Fruit fly (Drosophila melanogaster) whole organism, embryonic: ENCODE results near the gene Sqor.

Experiments used
- B-H1 ChIP-seq: fragments of 200-800 bp; sonication (Bioruptor generic); IDR thresholded peaks from 3 replicates; pipeline ENCODE4 v1.3.6; 2022; ENCODE audit warnings: missing biosample characterization, missing genetic modification characterization
- C15 ChIP-seq: fragments of 200-800 bp; sonication (Bioruptor generic); IDR thresholded peaks from 3 replicates; pipeline ENCODE4 v1.3.6; 2022; ENCODE audit warnings: missing biosample characterization, missing genetic modification characterization
- CG10565 ChIP-seq: fragments of 200-800 bp; sonication (Bioruptor generic); optimal IDR thresholded peaks from 3 replicates; lab custom pipeline; 2016; ENCODE audit warnings: missing biosample characterization, mild to moderate bottlenecking, missing genetic modification characterization
- CG13624 ChIP-seq: fragments of 200-800 bp; sonication (Bioruptor generic); optimal IDR thresholded peaks from 2 replicates; lab custom pipeline; 2016; ENCODE audit warnings: missing biosample characterization, missing genetic modification characterization
- CG15011 ChIP-seq: fragments of 200-800 bp; sonication (Bioruptor generic); optimal IDR thresholded peaks from 3 replicates; lab custom pipeline; 2018; ENCODE audit warnings: missing biosample characterization, mild to moderate bottlenecking, missing genetic modification characterization
- CG15601 ChIP-seq: fragments of 200-800 bp; sonication (Bioruptor generic); optimal IDR thresholded peaks from 3 replicates; lab custom pipeline; 2019; ENCODE audit warnings: missing biosample characterization, mild to moderate bottlenecking, missing genetic modification characterization, moderate library complexity
- CG1792 ChIP-seq: fragments of 200-800 bp; sonication (Bioruptor generic); optimal IDR thresholded peaks from 2 replicates; lab custom pipeline; 2016; ENCODE audit warnings: missing biosample characterization, missing genetic modification characterization
- CG2129 ChIP-seq: fragments of 200-800 bp; sonication (Bioruptor generic); IDR thresholded peaks from 2 replicates; pipeline ENCODE4 v1.3.6; 2022; ENCODE audit warnings: missing biosample characterization, missing genetic modification characterization; ENCODE audit not compliant: partially characterized antibody
- CG3065 ChIP-seq: fragments of 200-800 bp; sonication (Bioruptor generic); optimal IDR thresholded peaks from 2 replicates; lab custom pipeline; 2016; ENCODE audit warnings: missing biosample characterization, missing genetic modification characterization
- CG31441 ChIP-seq: fragments of 200-800 bp; sonication (Bioruptor generic); IDR thresholded peaks from 2 replicates; pipeline ENCODE4 v1.3.6; 2022; ENCODE audit warnings: missing biosample characterization, missing genetic modification characterization
- CG33557 ChIP-seq: fragments of 200-800 bp; sonication (Bioruptor generic); optimal IDR thresholded peaks from 2 replicates; lab custom pipeline; 2019; ENCODE audit warnings: missing biosample characterization, mild to moderate bottlenecking, missing genetic modification characterization, moderate library complexity
- CG3407 ChIP-seq: fragments of 200-800 bp; sonication (Bioruptor generic); optimal IDR thresholded peaks from 2 replicates; lab custom pipeline; 2018; ENCODE audit warnings: missing biosample characterization, mild to moderate bottlenecking, missing genetic modification characterization
- CG3726 ChIP-seq: fragments of 200-800 bp; sonication (Bioruptor generic); IDR thresholded peaks from 3 replicates; pipeline ENCODE4, ENCODE4 v1.3.6; 2022; ENCODE audit warnings: missing biosample characterization, missing genetic modification characterization
- CG3838 ChIP-seq: fragments of 200-800 bp; sonication (Bioruptor generic); optimal IDR thresholded peaks from 3 replicates; lab custom pipeline; 2016; ENCODE audit warnings: missing biosample characterization, missing genetic modification characterization
- CG3995 ChIP-seq: fragments of 200-800 bp; sonication (Bioruptor generic); optimal IDR thresholded peaks from 3 replicates; lab custom pipeline; 2016; ENCODE audit warnings: missing biosample characterization, missing genetic modification characterization
- CG4360 ChIP-seq: fragments of 200-800 bp; sonication (Bioruptor generic); IDR thresholded peaks from 2 replicates; pipeline ENCODE4 v1.3.6; 2022; ENCODE audit warnings: missing biosample characterization, missing genetic modification characterization
- CG5180 ChIP-seq: fragments of 200-800 bp; sonication (Bioruptor generic); optimal IDR thresholded peaks from 3 replicates; lab custom pipeline; 2017; ENCODE audit warnings: missing biosample characterization, missing genetic modification characterization, mild to moderate bottlenecking, moderate library complexity, missing genetic modification reagents
- CG6254 ChIP-seq: fragments of 200-800 bp; sonication (Bioruptor generic); optimal IDR thresholded peaks from 3 replicates; lab custom pipeline; 2017; ENCODE audit warnings: mild to moderate bottlenecking, missing biosample characterization, missing genetic modification reagents, missing genetic modification characterization
- CG7372 ChIP-seq: fragments of 200-800 bp; sonication (Bioruptor generic); IDR thresholded peaks from 2 replicates; pipeline ENCODE4 v1.3.6; 2022; ENCODE audit warnings: missing biosample characterization, missing genetic modification characterization
- CG9876 ChIP-seq: fragments of 200-800 bp; sonication (Bioruptor generic); optimal IDR thresholded peaks from 2 replicates; lab custom pipeline; 2016; ENCODE audit warnings: missing biosample characterization, missing genetic modification characterization
- D ChIP-seq, 2 experiments: fragments of 200-800 bp in 1 of 2; fragments of >200 bp in 1 of 2; sonication (Bioruptor generic) in 1 of 2; optimal IDR thresholded peaks; 2 replicates in 1 of 2; 3 replicates in 1 of 2; lab custom pipeline; 2017; ENCODE audit warnings: mild to moderate bottlenecking in 1 of 2, missing biosample characterization in 1 of 2, missing genetic modification characterization in 1 of 2, missing genetic modification reagents in 1 of 2
- Dbx ChIP-seq: fragments of 200-800 bp; sonication (Bioruptor generic); IDR thresholded peaks from 3 replicates; pipeline ENCODE4 v1.3.6; 2022; ENCODE audit warnings: missing biosample characterization, missing genetic modification characterization
- Deaf1 ChIP-seq: fragments of 200-800 bp; optimal IDR thresholded peaks from 3 replicates; lab custom pipeline; 2019; ENCODE audit warnings: missing biosample characterization, mild to moderate bottlenecking, missing genetic modification characterization, moderate library complexity
- Dfd ChIP-seq, 2 experiments: fragments of >200 bp; optimal IDR thresholded peaks; 2 replicates each; lab custom pipeline; 2017; ENCODE audit warnings: missing biosample characterization in 2 of 2, missing genetic modification characterization in 2 of 2
- GATAe ChIP-seq: fragments of 200-800 bp; sonication (Bioruptor generic); conservative IDR thresholded peaks from 2 replicates; pipeline ENCODE4 v1.3.6; 2022; ENCODE audit warnings: missing biosample characterization, missing genetic modification characterization
- Hr51 ChIP-seq, 2 experiments: fragments of 200-800 bp; sonication (Bioruptor generic); optimal IDR thresholded peaks; 2 replicates in 1 of 2; 3 replicates in 1 of 2; lab custom pipeline; 2016 to 2018; ENCODE audit warnings: missing biosample characterization in 2 of 2, missing genetic modification characterization in 2 of 2, mild to moderate bottlenecking in 1 of 2, moderate library complexity in 1 of 2
- Nf-YC ChIP-seq: fragments of 200-800 bp; optimal IDR thresholded peaks from 3 replicates; lab custom pipeline; 2019; ENCODE audit warnings: missing biosample characterization, mild to moderate bottlenecking, missing genetic modification characterization, moderate library complexity
- NfI ChIP-seq: fragments of 200-800 bp; sonication (Bioruptor generic); optimal IDR thresholded peaks from 3 replicates; lab custom pipeline; 2018; ENCODE audit warnings: missing biosample characterization, mild to moderate bottlenecking, missing genetic modification characterization, moderate library complexity
- Sry-β ChIP-seq: fragments of 200-800 bp; sonication (Bioruptor generic); optimal IDR thresholded peaks from 2 replicates; lab custom pipeline; 2018; ENCODE audit warnings: missing biosample characterization, mild to moderate bottlenecking, missing genetic modification characterization, moderate library complexity
- ase ChIP-seq: fragments of 200-800 bp; sonication (Bioruptor generic); IDR thresholded peaks from 3 replicates; pipeline ENCODE4 v1.3.6; 2022; ENCODE audit warnings: missing biosample characterization, missing genetic modification characterization
- bab2 ChIP-seq: fragments of 200-800 bp; sonication (Bioruptor generic); optimal IDR thresholded peaks from 2 replicates; lab custom pipeline; 2016; ENCODE audit warnings: missing biosample characterization, missing genetic modification characterization
- bbx ChIP-seq: fragments of 200-800 bp; sonication (Bioruptor generic); IDR thresholded peaks from 2 replicates; pipeline ENCODE4 v1.3.6; 2022; ENCODE audit warnings: missing biosample characterization, missing genetic modification characterization; ENCODE audit not compliant: partially characterized antibody
- chif ChIP-seq, 2 experiments: fragments of 200-800 bp; sonication (Bioruptor generic); optimal IDR thresholded peaks; 3 replicates each; lab custom pipeline; 2016; ENCODE audit warnings: missing biosample characterization in 2 of 2, missing genetic modification characterization in 2 of 2
- da ChIP-seq: fragments of 200-800 bp; sonication (Bioruptor generic); optimal IDR thresholded peaks from 2 replicates; lab custom pipeline; 2016; ENCODE audit warnings: missing biosample characterization, missing genetic modification characterization
- gcm ChIP-seq: fragments of 200-800 bp; sonication (Bioruptor generic); optimal IDR thresholded peaks from 2 replicates; lab custom pipeline; 2019; ENCODE audit warnings: missing biosample characterization, mild to moderate bottlenecking, missing genetic modification characterization, moderate library complexity
- ham ChIP-seq: fragments of 200-800 bp; sonication (Bioruptor generic); IDR thresholded peaks from 2 replicates; pipeline ENCODE4 v1.3.6; 2022; ENCODE audit warnings: missing biosample characterization, missing genetic modification characterization
- hkb ChIP-seq, 2 experiments: fragments of 200-800 bp in 1 of 2; fragments of >200 bp in 1 of 2; sonication (Bioruptor generic) in 1 of 2; IDR thresholded peaks in 1 of 2; optimal IDR thresholded peaks in 1 of 2; 2 replicates each; pipeline versions ENCODE4 v1.3.6 to Lab custom; 2017 to 2022; ENCODE audit warnings: missing biosample characterization in 1 of 2, missing genetic modification characterization in 1 of 2
- insv ChIP-seq, 2 experiments: fragments of 200-800 bp; sonication (Bioruptor generic); optimal IDR thresholded peaks; 3 replicates each; lab custom pipeline; 2016 to 2018; ENCODE audit warnings: missing biosample characterization in 2 of 2, missing genetic modification characterization in 2 of 2
- ken ChIP-seq: fragments of 200-800 bp; sonication (Bioruptor generic); IDR thresholded peaks from 3 replicates; pipeline ENCODE4 v1.3.6; 2022; ENCODE audit warnings: missing biosample characterization, missing genetic modification characterization
- kni ChIP-seq: fragments of 200-800 bp; sonication (Bioruptor generic); optimal IDR thresholded peaks from 3 replicates; lab custom pipeline; 2017; ENCODE audit warnings: mild to moderate bottlenecking, missing biosample characterization, missing genetic modification reagents, missing genetic modification characterization
- mirr ChIP-seq: fragments of 200-800 bp; sonication (Bioruptor generic); optimal IDR thresholded peaks from 3 replicates; lab custom pipeline; 2018; ENCODE audit warnings: missing biosample characterization, mild to moderate bottlenecking, missing genetic modification characterization
- p53 ChIP-seq: fragments of 200-800 bp; sonication (Bioruptor generic); optimal IDR thresholded peaks from 2 replicates; lab custom pipeline; 2016; ENCODE audit warnings: missing biosample characterization, missing genetic modification characterization
- pros ChIP-seq: fragments of 200-800 bp; sonication (Bioruptor generic); optimal IDR thresholded peaks from 3 replicates; lab custom pipeline; 2019; ENCODE audit warnings: missing biosample characterization, mild to moderate bottlenecking, missing genetic modification characterization, moderate library complexity
- run ChIP-seq: fragments of 200-800 bp; sonication (Bioruptor generic); optimal IDR thresholded peaks from 3 replicates; lab custom pipeline; 2018; ENCODE audit warnings: missing biosample characterization, mild to moderate bottlenecking, missing genetic modification characterization
- scrt ChIP-seq: fragments of 200-800 bp; sonication (Bioruptor generic); optimal IDR thresholded peaks from 2 replicates; lab custom pipeline; 2018; ENCODE audit warnings: missing biosample characterization, mild to moderate bottlenecking, missing genetic modification characterization, moderate library complexity
- ssp ChIP-seq: fragments of 200-800 bp; sonication (Bioruptor generic); IDR thresholded peaks from 2 replicates; pipeline ENCODE4 v1.3.6; 2022; ENCODE audit warnings: missing biosample characterization, missing genetic modification characterization
- tin ChIP-seq: fragments of 200-800 bp; sonication (Bioruptor generic); optimal IDR thresholded peaks from 3 replicates; lab custom pipeline; 2016; ENCODE audit warnings: missing biosample characterization, missing genetic modification characterization
- tup ChIP-seq: fragments of 200-800 bp; sonication (Bioruptor generic); optimal IDR thresholded peaks from 2 replicates; lab custom pipeline; 2016; ENCODE audit warnings: missing biosample characterization, mild to moderate bottlenecking, missing genetic modification characterization, moderate library complexity
- unpg ChIP-seq: fragments of 200-800 bp; sonication (Bioruptor generic); optimal IDR thresholded peaks from 3 replicates; lab custom pipeline; 2018; ENCODE audit warnings: missing biosample characterization, mild to moderate bottlenecking, missing genetic modification characterization, moderate library complexity
- zfh1 ChIP-seq: fragments of 200-800 bp; sonication (Bioruptor generic); IDR thresholded peaks from 3 replicates; pipeline ENCODE4 v1.3.6; 2022; ENCODE audit warnings: missing biosample characterization, missing genetic modification characterization

Gene Sqor

DNA sequence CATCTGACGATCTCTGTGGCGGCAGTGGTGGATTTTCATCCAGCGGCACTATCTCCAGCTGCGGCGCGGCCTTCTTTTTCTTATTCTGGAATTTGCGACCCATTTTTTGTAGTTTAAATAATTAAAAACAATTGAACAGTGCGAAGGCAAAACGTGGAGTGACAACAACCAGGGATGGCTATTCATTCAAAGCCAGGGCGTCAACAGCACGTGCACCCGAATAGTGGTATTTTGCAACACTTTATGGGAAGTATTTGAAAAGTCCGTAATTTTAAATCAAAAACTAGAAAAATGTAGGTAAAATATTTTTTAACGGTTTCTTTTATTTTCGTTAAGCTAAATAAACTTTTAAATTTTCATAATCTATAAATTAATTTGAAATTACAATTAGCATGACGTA lies 42.7 kb downstream of the Sqor start, which contains the start of gene CG11583 (continued):
- TF ChIP-seq CG7372 (GFP tag; lab: Robert Waterston, UW) (no peak), CG31441 (no peak), kni (GFP tag; lab: Kevin White, UChicago) (no peak), GATAe (GFP tag; lab: Robert Waterston, UW) (no peak), insv (GFP tag; optimal IDR thresholded peaks at IDR 0.05; lab: Kevin White, UChicago) (no peak), scrt (GFP tag; lab: Kevin White, UChicago) (no peak), mirr (GFP tag; lab: Kevin White, UChicago) (no peak), Dbx (GFP tag; lab: Robert Waterston, UW) (0 out of 3 replicates have a peak, but pooled peaks have one; percentile 40), CG9876 (GFP tag; lab: Kevin White, UChicago) (peak; percentile 4), CG3407 (no peak), bbx (GFP tag; lab: Robert Waterston, UW) (0 out of 2 replicates have a peak, but pooled peaks have one; percentile 8), run (tag; lab: Kevin White, UChicago) (no peak), chif (GFP tag; optimal IDR thresholded peaks at IDR 0.05; lab: Kevin White, UChicago) (peak; percentile 21 to 38), hkb (optimal IDR thresholded peaks at IDR 0.05; lab: Kevin White, UChicago) (no peak), hkb (GFP tag; IDR thresholded peaks at IDR 0.05; lab: Robert Waterston, UW) (peak; percentile 16; the same call in 1 of the 2 replicates), CG6254 (GFP tag; lab: Kevin White, UChicago) (no peak), C15 (GFP tag; lab: Robert Waterston, UW) (no peak), CG2129 (GFP tag; lab: Robert Waterston, UW) (no peak), CG15601 (peak; percentile 28), ham (no peak), CG5180 (GFP tag; lab: Kevin White, UChicago) (no peak), ken (GFP tag; lab: Robert Waterston, UW) (no peak), CG3995 (GFP tag; lab: Kevin White, UChicago) (peak; percentile 51), CG3065 (no peak), gcm (no peak), CG3726 (GFP tag; lab: Robert Waterston, UW) (no peak), pros (GFP tag; lab: Kevin White, UChicago) (no peak), tup (GFP tag; lab: Kevin White, UChicago) (no peak), zfh1 (no peak), Hr51 (GFP tag; optimal IDR thresholded peaks at IDR 0.05; lab: Kevin White, UChicago) (peak in 1 of 2 experiments; percentile 32), CG4360 (GFP tag; lab: Robert Waterston, UW) (no peak), Sry-β (no peak), Nf-YC (no peak), p53 (GFP tag; lab: Kevin White, UChicago) (peak; percentile 40), ase (GFP tag; lab: Robert Waterston, UW) (no peak), NfI (peak; percentile 52), tin (GFP tag; lab: Kevin White, UChicago) (peak; percentile 35), Deaf1 (tag; lab: Kevin White, UChicago) (no peak), CG15011 (no peak), CG1792 (GFP tag; lab: Kevin White, UChicago) (peak; percentile 57), CG33557 (GFP tag; lab: Kevin White, UChicago) (peak; percentile 13), B-H1 (no peak), bab2 (GFP tag; lab: Kevin White, UChicago) (peak; percentile 13), CG13624 (GFP tag; lab: Kevin White, UChicago) (peak; percentile 42), CG3838 (GFP tag; lab: Kevin White, UChicago) (no peak), da (GFP tag; lab: Kevin White, UChicago) (no peak), CG10565 (GFP tag; lab: Kevin White, UChicago) (no peak), unpg (GFP tag; lab: Kevin White, UChicago) (no peak), D (optimal IDR thresholded peaks at IDR 0.05; lab: Kevin White, UChicago) (no peak), D (GFP tag; optimal IDR thresholded peaks at IDR 0.05; lab: Kevin White, UChicago) (no peak), Dfd (GFP tag; optimal IDR thresholded peaks at IDR 0.05; lab: Kevin White, UChicago) (no peak), ssp (no peak)
